Fruit fly (Drosophila melanogaster) whole organism, prepupa: Measurements from ENCODE around the gene CG34177.
A peak's percentile ranks its signal among the peaks of the same experiment; 100 is the strongest.

Experiments
- Blimp-1 ChIP-seq: fragments of 200-800 bp; sonication (Bioruptor generic); optimal IDR thresholded peaks from 3 replicates; lab custom pipeline; 2017; ENCODE audit warnings: missing biosample characterization, missing genetic modification characterization, mild to moderate bottlenecking, moderate library complexity, missing genetic modification reagents
- CG10631 ChIP-seq: fragments of 200-800 bp; sonication (Bioruptor generic); optimal IDR thresholded peaks from 2 replicates; lab custom pipeline; 2016; ENCODE audit warnings: missing biosample characterization, missing genetic modification characterization
- CG10669 ChIP-seq: fragments of 200-800 bp; sonication (Bioruptor generic); optimal IDR thresholded peaks from 3 replicates; lab custom pipeline; 2018; ENCODE audit warnings: missing biosample characterization, mild to moderate bottlenecking, missing genetic modification characterization, moderate library complexity
- CG11762 ChIP-seq: fragments of 200-800 bp; sonication (Bioruptor generic); optimal IDR thresholded peaks from 3 replicates; lab custom pipeline; 2016; ENCODE audit warnings: missing biosample characterization, missing genetic modification characterization; ENCODE audit not compliant: insufficient read depth
- CG11902 ChIP-seq: fragments of 200-800 bp; sonication (Bioruptor generic); optimal IDR thresholded peaks from 3 replicates; lab custom pipeline; 2016; ENCODE audit warnings: missing biosample characterization, missing genetic modification characterization
- CG1621 ChIP-seq: fragments of 200-800 bp; sonication (Bioruptor generic); optimal IDR thresholded peaks from 3 replicates; lab custom pipeline; 2018; ENCODE audit warnings: missing biosample characterization, mild to moderate bottlenecking, missing genetic modification characterization
- CG16779 ChIP-seq: fragments of 200-800 bp; sonication (Bioruptor generic); optimal IDR thresholded peaks from 3 replicates; lab custom pipeline; 2017; ENCODE audit warnings: missing biosample characterization, mild to moderate bottlenecking, missing genetic modification characterization
- CG3032 ChIP-seq: fragments of 200-800 bp; optimal IDR thresholded peaks from 2 replicates; lab custom pipeline; 2019; ENCODE audit warnings: missing biosample characterization, mild to moderate bottlenecking, missing genetic modification characterization, moderate library complexity
- CG31627 ChIP-seq: fragments of 200-800 bp; sonication (Bioruptor generic); optimal IDR thresholded peaks from 3 replicates; lab custom pipeline; 2016; ENCODE audit warnings: missing biosample characterization, missing genetic modification characterization
- CG32006 ChIP-seq: fragments of 200-800 bp; sonication (Bioruptor generic); optimal IDR thresholded peaks from 3 replicates; lab custom pipeline; 2017; ENCODE audit warnings: missing biosample characterization, mild to moderate bottlenecking, missing genetic modification characterization
- CG3919 ChIP-seq: fragments of 200-800 bp; sonication (Bioruptor generic); optimal IDR thresholded peaks from 3 replicates; lab custom pipeline; 2016; ENCODE audit warnings: missing biosample characterization, missing genetic modification characterization
- CG4318 ChIP-seq: fragments of 200-800 bp; sonication (Bioruptor generic); optimal IDR thresholded peaks from 3 replicates; lab custom pipeline; 2017; ENCODE audit warnings: missing biosample characterization, mild to moderate bottlenecking, missing genetic modification characterization
- CG6163 ChIP-seq: fragments of 200-800 bp; sonication (Bioruptor generic); IDR thresholded peaks from 3 replicates; pipeline ENCODE4 v1.3.6; 2022; ENCODE audit warnings: missing biosample characterization, missing genetic modification characterization
- CG6276 ChIP-seq: fragments of 200-800 bp; sonication (Bioruptor generic); optimal IDR thresholded peaks from 2 replicates; lab custom pipeline; 2017; ENCODE audit warnings: missing biosample characterization, mild to moderate bottlenecking, missing genetic modification characterization
- CG6808 ChIP-seq: fragments of 200-800 bp; sonication (Bioruptor generic); optimal IDR thresholded peaks from 3 replicates; lab custom pipeline; 2017; ENCODE audit warnings: missing biosample characterization, missing genetic modification characterization, mild to moderate bottlenecking, moderate library complexity, missing genetic modification reagents
- CG8319 ChIP-seq: fragments of 200-800 bp; sonication (Bioruptor generic); optimal IDR thresholded peaks from 3 replicates; lab custom pipeline; 2016; ENCODE audit warnings: missing biosample characterization, missing genetic modification characterization
- CG8632 ChIP-seq: fragments of 200-800 bp; sonication (Bioruptor generic); optimal IDR thresholded peaks from 3 replicates; lab custom pipeline; 2016; ENCODE audit warnings: missing biosample characterization, missing genetic modification characterization
- Eip75B ChIP-seq: fragments of 200-800 bp; sonication (Bioruptor generic); optimal IDR thresholded peaks from 3 replicates; lab custom pipeline; 2016; ENCODE audit warnings: missing biosample characterization, missing genetic modification characterization
- Eip78C ChIP-seq: fragments of 200-800 bp; sonication (Bioruptor generic); peaks from one replicate; lab custom pipeline; 2016; ENCODE audit warnings: missing biosample characterization, missing genetic modification characterization
- Eip93F ChIP-seq: fragments of 200-800 bp; sonication (Bioruptor generic); optimal IDR thresholded peaks from 2 replicates; lab custom pipeline; 2016; ENCODE audit warnings: missing biosample characterization, mild to moderate bottlenecking, missing genetic modification characterization
- Ets21C ChIP-seq: fragments of 200-800 bp; sonication (Bioruptor generic); optimal IDR thresholded peaks from 3 replicates; lab custom pipeline; 2016; ENCODE audit warnings: missing biosample characterization, missing genetic modification characterization
- Ets96B ChIP-seq: fragments of 200-800 bp; optimal IDR thresholded peaks from 2 replicates; lab custom pipeline; 2019; ENCODE audit warnings: missing biosample characterization, mild to moderate bottlenecking, missing genetic modification characterization, moderate library complexity
- Lpt ChIP-seq: fragments of 200-800 bp; sonication (Bioruptor generic); optimal IDR thresholded peaks from 3 replicates; lab custom pipeline; 2016; ENCODE audit warnings: missing biosample characterization, missing genetic modification characterization
- OdsH ChIP-seq: fragments of 200-800 bp; sonication (Bioruptor generic); optimal IDR thresholded peaks from 3 replicates; lab custom pipeline; 2016; ENCODE audit warnings: missing biosample characterization, missing genetic modification characterization
- Smox ChIP-seq: fragments of 200-800 bp; sonication (Bioruptor generic); optimal IDR thresholded peaks from 3 replicates; lab custom pipeline; 2016; ENCODE audit warnings: missing biosample characterization, missing genetic modification characterization
- Sox102F ChIP-seq: fragments of 200-800 bp; sonication (Bioruptor generic); optimal IDR thresholded peaks from 2 replicates; lab custom pipeline; 2016; ENCODE audit warnings: missing biosample characterization, mild to moderate bottlenecking, missing genetic modification characterization
- Sox14 ChIP-seq: fragments of 200-800 bp; sonication (Bioruptor generic); optimal IDR thresholded peaks from 3 replicates; lab custom pipeline; 2016; ENCODE audit warnings: missing biosample characterization, missing genetic modification characterization
- achi ChIP-seq: fragments of 200-800 bp; sonication (Bioruptor generic); optimal IDR thresholded peaks from 3 replicates; lab custom pipeline; 2016; ENCODE audit warnings: missing biosample characterization, missing genetic modification characterization
- acj6 ChIP-seq: fragments of 200-800 bp; sonication (Bioruptor generic); optimal IDR thresholded peaks from 3 replicates; lab custom pipeline; 2016; ENCODE audit warnings: missing biosample characterization, missing genetic modification characterization
- cyc ChIP-seq: fragments of 200-800 bp; sonication (Bioruptor generic); optimal IDR thresholded peaks from 3 replicates; lab custom pipeline; 2016; ENCODE audit warnings: missing biosample characterization, missing genetic modification characterization
- dac ChIP-seq: fragments of 200-800 bp; sonication (Bioruptor generic); optimal IDR thresholded peaks from 2 replicates; lab custom pipeline; 2017; ENCODE audit warnings: missing biosample characterization, mild to moderate bottlenecking, missing genetic modification characterization
- dsx ChIP-seq: fragments of 200-800 bp; optimal IDR thresholded peaks from 3 replicates; lab custom pipeline; 2019; ENCODE audit warnings: missing biosample characterization, mild to moderate bottlenecking, missing genetic modification characterization, moderate library complexity; ENCODE audit not compliant: poor library complexity, severe bottlenecking
- esn ChIP-seq: fragments of 200-800 bp; sonication (Bioruptor generic); optimal IDR thresholded peaks from 2 replicates; lab custom pipeline; 2016; ENCODE audit warnings: missing biosample characterization, mild to moderate bottlenecking, missing genetic modification characterization, moderate library complexity
- fd59A ChIP-seq: fragments of 200-800 bp; sonication (Bioruptor generic); optimal IDR thresholded peaks from 2 replicates; lab custom pipeline; 2017; ENCODE audit warnings: missing biosample characterization, mild to moderate bottlenecking, missing genetic modification characterization, missing genetic modification reagents
- fkh ChIP-seq: fragments of 200-800 bp; sonication (Bioruptor generic); optimal IDR thresholded peaks from 3 replicates; lab custom pipeline; 2017; ENCODE audit warnings: missing biosample characterization, mild to moderate bottlenecking, missing genetic modification characterization, moderate library complexity
- lz ChIP-seq: fragments of 200-800 bp; sonication (Bioruptor generic); optimal IDR thresholded peaks from 3 replicates; lab custom pipeline; 2016; ENCODE audit warnings: missing biosample characterization, missing genetic modification characterization
- salr ChIP-seq, 2 experiments: fragments of 200-800 bp; sonication (Bioruptor generic); optimal IDR thresholded peaks; 3 replicates each; lab custom pipeline; 2016 to 2018; ENCODE audit warnings: missing biosample characterization in 2 of 2, missing genetic modification characterization in 2 of 2, mild to moderate bottlenecking in 1 of 2
- spab ChIP-seq: fragments of 200-800 bp; sonication (Bioruptor generic); optimal IDR thresholded peaks from 2 replicates; lab custom pipeline; 2017; ENCODE audit warnings: missing biosample characterization, mild to moderate bottlenecking, missing genetic modification characterization, missing genetic modification reagents
- ss ChIP-seq, 2 experiments: fragments of 200-800 bp; sonication (Bioruptor generic); optimal IDR thresholded peaks; 2 replicates in 1 of 2; 3 replicates in 1 of 2; lab custom pipeline; 2017 to 2018; ENCODE audit warnings: mild to moderate bottlenecking in 2 of 2, missing biosample characterization in 2 of 2, missing genetic modification characterization in 2 of 2, moderate library complexity in 1 of 2
- svp ChIP-seq: fragments of 200-800 bp; sonication (Bioruptor generic); peaks from one replicate; lab custom pipeline; 2016; ENCODE audit warnings: missing biosample characterization, missing genetic modification characterization
- topi ChIP-seq: fragments of 200-800 bp; sonication (Bioruptor generic); optimal IDR thresholded peaks from 3 replicates; lab custom pipeline; 2016; ENCODE audit warnings: missing biosample characterization, missing genetic modification characterization
- vri ChIP-seq: fragments of 200-800 bp; sonication (Bioruptor generic); optimal IDR thresholded peaks from 3 replicates; lab custom pipeline; 2016; ENCODE audit warnings: missing biosample characterization, mild to moderate bottlenecking, missing genetic modification characterization

Gene CG34177

DNA sequence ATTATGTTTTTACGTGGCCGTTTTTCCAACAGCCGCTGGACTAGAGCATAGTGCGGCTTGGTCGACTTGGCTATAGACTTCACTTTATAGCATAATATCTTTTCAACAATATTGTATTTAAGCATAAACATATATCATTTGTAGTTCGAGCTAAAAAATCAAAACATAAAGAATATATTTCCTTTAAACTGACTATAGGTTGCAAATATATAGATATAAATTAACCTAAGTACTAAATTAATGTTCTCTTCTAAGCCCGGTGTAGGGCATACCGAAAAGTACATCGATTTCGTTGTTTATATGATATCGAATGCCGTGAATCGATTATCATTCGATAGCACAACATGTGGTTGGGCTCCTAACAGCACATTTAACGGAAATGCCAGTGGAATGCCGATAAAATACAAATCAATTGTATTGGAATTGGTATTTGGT, 14.9 kb downstream of the CG34177 start, which contains the start of gene MFS18 (continued):
- peak; percentile 98 for TF ChIP-seq esn (GFP tag; lab: Kevin White, UChicago)
- peak; percentile 98 for TF ChIP-seq CG3032 (tag; lab: Kevin White, UChicago)
- no peak for TF ChIP-seq Eip93F (GFP tag; lab: Kevin White, UChicago)
- peak; percentile 95 for TF ChIP-seq Smox (GFP tag; lab: Kevin White, UChicago)
- peak; percentile 85 for TF ChIP-seq CG1621 (tag; lab: Kevin White, UChicago)
- TF ChIP-seq Sox14 (GFP tag; lab: Kevin White, UChicago), result peak; percentile 92
- TF ChIP-seq CG32006 (GFP tag; lab: Kevin White, UChicago), result peak; percentile 96
- peak; percentile 99 for TF ChIP-seq CG10669 (GFP tag; lab: Kevin White, UChicago)
- TF ChIP-seq spab, result peak; percentile 98
- TF ChIP-seq lz (GFP tag; lab: Kevin White, UChicago), result peak; percentile 94
- peak; percentile 98 for TF ChIP-seq CG6163 (GFP tag; lab: Robert Waterston, UW)
- peak; percentile 95 for TF ChIP-seq CG11902 (GFP tag; lab: Kevin White, UChicago)
- TF ChIP-seq fkh (GFP tag; lab: Kevin White, UChicago), result peak; percentile 76
- TF ChIP-seq CG10631 (GFP tag; lab: Kevin White, UChicago), result peak; percentile 97
- TF ChIP-seq Eip75B (GFP tag; lab: Kevin White, UChicago), result peak; percentile 92
- TF ChIP-seq CG4318, result no peak
- peak; percentile 84 for TF ChIP-seq Ets21C (GFP tag; lab: Kevin White, UChicago)
- TF ChIP-seq CG3919 (GFP tag; lab: Kevin White, UChicago), result peak; percentile 97
- TF ChIP-seq Blimp-1 (GFP tag; lab: Kevin White, UChicago), result peak; percentile 90
- TF ChIP-seq OdsH (GFP tag; lab: Kevin White, UChicago), result peak; percentile 97
- TF ChIP-seq Eip78C, result peak; percentile 99
- TF ChIP-seq Lpt, result peak; percentile 93
- no peak for TF ChIP-seq CG16779 (tag; lab: Kevin White, UChicago)
- TF ChIP-seq acj6, result peak; percentile 97
- TF ChIP-seq CG11762, result peak; percentile 99

DNA sequence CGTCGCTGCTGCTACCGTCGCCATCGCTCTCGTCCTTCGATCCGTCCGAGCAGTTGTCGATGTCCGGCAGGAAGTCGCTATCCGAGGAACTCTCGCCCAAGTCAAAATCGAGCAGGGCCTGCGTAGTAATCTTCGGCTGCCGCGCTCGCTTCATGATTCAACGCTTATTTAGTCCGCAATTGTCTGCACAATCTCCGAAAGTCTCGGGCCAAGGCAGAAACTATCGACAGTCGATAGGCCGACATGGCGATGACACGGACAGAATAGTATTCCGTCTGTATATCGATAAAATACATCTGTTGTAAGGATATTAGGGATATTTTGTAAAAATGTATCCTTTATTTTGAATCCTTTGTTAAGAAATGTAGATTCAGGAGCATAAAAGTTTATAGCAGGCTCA, 19.1 kb downstream of the CG34177 start, which contains the start of gene CG15439:
TSS of gene CG15439 (minus strand) at position 241 of the 400 bp plus-strand sequence.
- TF ChIP-seq CG8632 (GFP tag; lab: Kevin White, UChicago), result no peak
- peak; percentile 21 for TF ChIP-seq CG1621 (tag; lab: Kevin White, UChicago)

DNA sequence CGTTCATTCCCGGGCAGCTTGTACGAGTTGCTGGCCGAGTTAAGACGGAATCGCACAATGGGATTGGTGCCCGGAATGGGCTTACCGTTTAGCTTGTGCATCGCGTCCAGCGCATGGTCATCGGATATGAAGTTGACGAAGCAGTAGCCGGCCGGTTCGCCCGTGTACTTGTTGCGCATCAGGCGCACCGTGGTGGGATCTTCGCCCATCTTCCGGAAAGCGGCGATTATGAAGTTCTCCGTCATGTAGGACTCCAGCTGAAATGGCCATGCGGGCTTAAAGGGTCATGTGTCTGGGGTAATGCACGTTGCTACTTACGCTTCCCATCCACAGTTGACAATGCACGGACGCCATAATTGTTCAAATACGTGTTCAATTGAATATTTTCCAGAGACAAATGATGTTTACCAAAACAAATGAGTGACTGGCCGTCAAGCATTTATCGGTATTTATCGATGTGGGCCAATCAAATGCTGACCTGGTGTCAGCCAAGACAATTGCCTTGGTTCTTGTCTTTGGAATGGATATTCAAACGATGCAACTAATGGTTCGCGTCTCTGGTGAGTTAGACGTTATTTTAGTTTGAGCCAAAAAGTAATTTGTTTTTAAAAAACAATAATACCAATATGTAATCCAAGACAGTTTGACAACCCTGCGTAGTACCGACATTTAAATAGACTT, 20.4 kb downstream of the CG34177 start, which contains the start of the genes Secp43 and ND-B8:
TSS of gene Secp43 (minus strand) at position 445 of the 681 bp plus-strand sequence.
TSS of gene ND-B8 (plus strand) at position 618 of the 681 bp plus-strand sequence.
- TF ChIP-seq CG3919 (GFP tag; lab: Kevin White, UChicago) (no peak), CG3032 (tag; lab: Kevin White, UChicago) (no peak), svp (GFP tag; lab: Kevin White, UChicago) (peak; percentile 86), Ets96B (tag; lab: Kevin White, UChicago) (no peak), fkh (GFP tag; lab: Kevin White, UChicago) (peak; percentile 77), CG31627 (GFP tag; lab: Kevin White, UChicago) (no peak), ss (GFP tag; optimal IDR thresholded peaks at IDR 0.05; lab: Kevin White, UChicago) (no peak), fd59A (GFP tag; lab: Kevin White, UChicago) (no peak), CG6808 (peak; percentile 13), CG8632 (GFP tag; lab: Kevin White, UChicago) (no peak), CG10669 (GFP tag; lab: Kevin White, UChicago) (no peak), salr (GFP tag; optimal IDR thresholded peaks at IDR 0.05; lab: Kevin White, UChicago) (no peak), dsx (GFP tag; lab: Kevin White, UChicago) (peak; percentile 36), cyc (no peak), Smox (GFP tag; lab: Kevin White, UChicago) (no peak), CG8319 (GFP tag; lab: Kevin White, UChicago) (no peak), OdsH (GFP tag; lab: Kevin White, UChicago) (no peak), vri (GFP tag; lab: Kevin White, UChicago) (no peak), CG1621 (tag; lab: Kevin White, UChicago) (peak; percentile 32), lz (GFP tag; lab: Kevin White, UChicago) (no peak), achi (GFP tag; lab: Kevin White, UChicago) (peak; percentile 29), CG6276 (GFP tag; lab: Kevin White, UChicago) (no peak), dac (GFP tag; lab: Kevin White, UChicago) (no peak), Eip93F (GFP tag; lab: Kevin White, UChicago) (no peak), CG6163 (GFP tag; lab: Robert Waterston, UW) (no peak), CG16779 (tag; lab: Kevin White, UChicago) (no peak), Eip75B (GFP tag; lab: Kevin White, UChicago) (no peak), CG11902 (GFP tag; lab: Kevin White, UChicago) (no peak), Sox102F (GFP tag; lab: Kevin White, UChicago) (no peak), topi (no peak), Sox14 (GFP tag; lab: Kevin White, UChicago) (peak; percentile 27), Blimp-1 (GFP tag; lab: Kevin White, UChicago) (no peak)
